Worm (Caenorhabditis elegans) whole organism, L4 larva: Measurements from ENCODE around the gene C14B1.8.

Experiments used
- aly-2 ChIP-seq: sonication (generic microtip); optimal IDR thresholded peaks from 2 replicates; lab custom pipeline; 2018; ENCODE audit warnings: missing biosample characterization, missing genetic modification characterization
- egl-27 ChIP-seq: sonication (generic microtip); optimal IDR thresholded peaks from 3 replicates; lab custom pipeline; 2017; ENCODE audit warnings: missing biosample characterization, missing genetic modification reagents, missing genetic modification characterization
- nhr-28 ChIP-seq: fragments of 150-350 bp; optimal IDR thresholded peaks from 2 replicates; lab custom pipeline; 2014; ENCODE audit warnings: missing biosample characterization, missing genetic modification characterization
- ztf-11 ChIP-seq: fragments of 150-350 bp; optimal IDR thresholded peaks from 2 replicates; lab custom pipeline; 2014; ENCODE audit warnings: missing biosample characterization, missing genetic modification characterization

ce11 chrIII:3765460-3765859, 46.0 kb upstream of the C14B1.8 start, which contains the start of gene C44F1.1:
- TF ChIP-seq egl-27 (no peak), aly-2 (tag; lab: Kevin White, UChicago) (no peak), ztf-11 (tag; lab: Kevin White, UChicago) (no peak), nhr-28 (tag; lab: Kevin White, UChicago) (no peak)
